Fruit fly (Drosophila melanogaster): Measurements from ENCODE around the gene Coq4.

Gene Coq4

DNA sequence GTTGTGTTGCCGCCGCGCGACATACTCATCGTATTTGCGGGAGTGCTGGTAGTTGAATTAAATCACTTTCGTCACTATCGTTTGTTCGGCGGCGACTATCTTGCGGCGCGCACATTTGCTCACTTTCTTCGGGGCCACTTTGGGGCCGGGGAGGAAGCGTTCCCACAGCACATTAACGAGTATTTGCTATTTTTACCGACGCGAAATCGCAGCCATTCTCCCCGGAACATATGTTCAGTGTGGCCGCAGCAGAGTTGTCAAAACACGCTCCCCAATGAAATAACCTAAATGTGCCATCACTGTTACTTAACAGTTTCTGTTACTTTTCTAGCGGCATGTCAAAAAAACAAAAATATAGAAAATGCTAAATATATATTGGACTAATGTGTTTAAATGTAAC is 474 bp downstream of the Coq4 start, which contains the start of gene frc (continued):
- TF ChIP-seq CG2202 (tag; optimal IDR thresholded peaks at IDR 0.05): no peak
- no peak for TF ChIP-seq scrt (GFP tag; optimal IDR thresholded peaks at IDR 0.05)
- no peak for TF ChIP-seq CG10431 (GFP tag; optimal IDR thresholded peaks at IDR 0.05)
- TF ChIP-seq CG8290 (GFP tag; optimal IDR thresholded peaks at IDR 0.05): no peak
- TF ChIP-seq CG8290 (tag; optimal IDR thresholded peaks at IDR 0.05): peak in 1 of 2 experiments; percentile 51
- TF ChIP-seq lmd (GFP tag; IDR thresholded peaks at IDR 0.05): no peak
- no peak for TF ChIP-seq Optix (GFP tag; IDR thresholded peaks at IDR 0.05)
- peak; percentile 5 for TF ChIP-seq CG1603 (tag; optimal IDR thresholded peaks at IDR 0.05)
- TF ChIP-seq Nf-YA (GFP tag; IDR thresholded peaks at IDR 0.05): no peak
- no peak for TF ChIP-seq Nf-YC (tag; optimal IDR thresholded peaks at IDR 0.05)
- TF ChIP-seq hb (GFP tag; IDR thresholded peaks at IDR 0.05; ENCODE audit: partially characterized antibody): no peak
- no peak for TF ChIP-seq CG15073 (GFP tag; optimal IDR thresholded peaks at IDR 0.05)
- TF ChIP-seq CG8478 (optimal IDR thresholded peaks at IDR 0.05): no peak
- TF ChIP-seq CG10321 (GFP tag; IDR thresholded peaks at IDR 0.05): no peak
- peak; percentile 77 for TF ChIP-seq MESR4 (GFP tag; optimal IDR thresholded peaks at IDR 0.05)
- TF ChIP-seq CG6272 (GFP tag; IDR thresholded peaks at IDR 0.05): no peak
- TF ChIP-seq CG3995 (GFP tag; optimal IDR thresholded peaks at IDR 0.05): peak; percentile 80
- no peak for TF ChIP-seq fd3F (GFP tag; optimal IDR thresholded peaks at IDR 0.05)
- TF ChIP-seq CG7745 (tag; optimal IDR thresholded peaks at IDR 0.05): no peak
- TF ChIP-seq nerfin-2 (GFP tag; IDR thresholded peaks at IDR 0.05; ENCODE audit: partially characterized antibody): peak; percentile 41; the same call in 1 of the 2 replicates
- TF ChIP-seq CG13775 (GFP tag; optimal IDR thresholded peaks at IDR 0.05): no peak
- TF ChIP-seq zen (tag; optimal IDR thresholded peaks at IDR 0.05): no peak
- no peak for TF ChIP-seq zen2 (GFP tag; IDR thresholded peaks at IDR 0.05; ENCODE audit: partially characterized antibody)
- no peak for TF ChIP-seq Mes4 (GFP tag; optimal IDR thresholded peaks at IDR 0.05)
- no peak for TF ChIP-seq bbx (GFP tag; IDR thresholded peaks at IDR 0.05; ENCODE audit: partially characterized antibody)
- no peak for TF ChIP-seq emc (GFP tag; optimal IDR thresholded peaks at IDR 0.05)
- no peak for TF ChIP-seq pb (GFP tag; optimal IDR thresholded peaks at IDR 0.05)
- TF ChIP-seq Vsx1 (GFP tag; optimal IDR thresholded peaks at IDR 0.05): no peak
- no peak for TF ChIP-seq Sry-β (GFP tag; optimal IDR thresholded peaks at IDR 0.05)
- no peak for TF ChIP-seq eve (GFP tag; optimal IDR thresholded peaks at IDR 0.05)
- no peak for TF ChIP-seq CG3407 (GFP tag; optimal IDR thresholded peaks at IDR 0.05)
- no peak for TF ChIP-seq Adf1 (GFP tag; IDR thresholded peaks at IDR 0.05)
- TF ChIP-seq Jarid2 (GFP tag; optimal IDR thresholded peaks at IDR 0.05): peak; percentile 29
- peak; percentile 8 for TF ChIP-seq stwl (tag; optimal IDR thresholded peaks at IDR 0.05)
- TF ChIP-seq ato (GFP tag; IDR thresholded peaks at IDR 0.05; ENCODE audit: partially characterized antibody): 0 out of 2 replicates have a peak, but pooled peaks have one; percentile 14
- peak; percentile 27; the same call in 1 of the 2 replicates for TF ChIP-seq hbn (GFP tag; IDR thresholded peaks at IDR 0.05; ENCODE audit: partially characterized antibody)
- TF ChIP-seq tup (GFP tag; optimal IDR thresholded peaks at IDR 0.05): no peak
- TF ChIP-seq CG3163 (GFP tag; optimal IDR thresholded peaks at IDR 0.05): no peak
- TF ChIP-seq ci (GFP tag; IDR thresholded peaks at IDR 0.05): peak; percentile 32; the same call in 1 of the 3 replicates
- TF ChIP-seq ham (GFP tag; IDR thresholded peaks at IDR 0.05): no peak
- TF ChIP-seq Dad (GFP tag; optimal IDR thresholded peaks at IDR 0.05): no peak
- no peak for TF ChIP-seq Fer3 (tag; optimal IDR thresholded peaks at IDR 0.05)
- no peak for TF ChIP-seq CG4854 (GFP tag; optimal IDR thresholded peaks at IDR 0.05)
- no peak for TF ChIP-seq CG12071 (GFP tag; optimal IDR thresholded peaks at IDR 0.05)
- TF ChIP-seq GATAe (GFP tag; conservative IDR thresholded peaks at IDR 0.05): no peak
- no peak for TF ChIP-seq Oaz (GFP tag; IDR thresholded peaks at IDR 0.05)
- no peak for TF ChIP-seq CG6854 (GFP tag; optimal IDR thresholded peaks at IDR 0.05)
- TF ChIP-seq CG16813 (GFP tag; IDR thresholded peaks at IDR 0.05; ENCODE audit: partially characterized antibody): no peak
- TF ChIP-seq jing (GFP tag; optimal IDR thresholded peaks at IDR 0.05): no peak
- no peak for TF ChIP-seq CG12391 (tag; optimal IDR thresholded peaks at IDR 0.05)
- no peak for TF ChIP-seq Gug (GFP tag; IDR thresholded peaks at IDR 0.05)
